Worm (Caenorhabditis elegans) whole organism, L3 larva: Measurements from ENCODE around the gene srx-117.

Source experiments
- aly-2 ChIP-seq: fragments of 150-350 bp; optimal IDR thresholded peaks from 2 replicates; lab custom pipeline; 2014; ENCODE audit warnings: missing biosample characterization, missing genetic modification characterization
- ama-1 ChIP-seq: fragments of 150-350 bp; optimal IDR thresholded peaks from 2 replicates; lab custom pipeline; 2018
- ceh-16 ChIP-seq: sonication (generic microtip); optimal IDR thresholded peaks from 2 replicates; lab custom pipeline; 2017; ENCODE audit warnings: missing biosample characterization, missing genetic modification characterization
- egl-27 ChIP-seq: sonication (generic microtip); optimal IDR thresholded peaks from 4 replicates; lab custom pipeline; 2017; ENCODE audit warnings: missing biosample characterization, missing genetic modification reagents, missing genetic modification characterization
- elt-2 ChIP-seq: sonication (generic microtip); optimal IDR thresholded peaks from 2 replicates; lab custom pipeline; 2016; ENCODE audit warnings: missing genetic modification reagents, mild to moderate bottlenecking, missing genetic modification characterization, missing compliant biosample characterization
- elt-3 ChIP-seq, 3 experiments: fragments of 150-350 bp in 1 of 3; sonication (generic microtip) in 2 of 3; optimal IDR thresholded peaks; 2 replicates in 2 of 3; 4 replicates in 1 of 3; lab custom pipeline; 2014 to 2017; ENCODE audit warnings: missing biosample characterization in 3 of 3, missing genetic modification characterization in 3 of 3
- lin-39 ChIP-seq: fragments of 150-350 bp; optimal IDR thresholded peaks from 2 replicates; lab custom pipeline; 2018; ENCODE audit warnings: missing biosample characterization, missing genetic modification reagents, missing genetic modification characterization
- mdl-1 ChIP-seq: fragments of 150-350 bp; optimal IDR thresholded peaks from 2 replicates; lab custom pipeline; 2014; ENCODE audit warnings: missing biosample characterization, missing genetic modification characterization
- nhr-67 ChIP-seq: fragments of 150-350 bp; optimal IDR thresholded peaks from 2 replicates; lab custom pipeline; 2014; ENCODE audit warnings: missing biosample characterization, missing genetic modification characterization
- nhr-76 ChIP-seq: fragments of 150-350 bp; sonication (generic microtip); optimal IDR thresholded peaks from 5 replicates; lab custom pipeline; 2014; ENCODE audit warnings: missing biosample characterization, missing genetic modification characterization
- sea-2 ChIP-seq: fragments of 150-350 bp; sonication (generic microtip); optimal IDR thresholded peaks from 4 replicates; lab custom pipeline; 2014; ENCODE audit warnings: missing biosample characterization, missing genetic modification reagents, missing genetic modification characterization
- snpc-4 ChIP-seq: fragments of 150-350 bp; optimal IDR thresholded peaks from 2 replicates; lab custom pipeline; 2014; ENCODE audit warnings: missing biosample characterization, missing genetic modification characterization
- unc-62 ChIP-seq: fragments of 150-350 bp; sonication (generic microtip); optimal IDR thresholded peaks from 4 replicates; lab custom pipeline; 2014; ENCODE audit warnings: missing biosample characterization, missing genetic modification reagents, missing genetic modification characterization

ce11 chrV:5614724-5615123, 29.5 kb upstream of the srx-117 start, which contains the start of gene M03E7.3:
- TF ChIP-seq egl-27 (tag; lab: Kevin White, UChicago) (no peak), mdl-1 (tag; lab: Kevin White, UChicago) (no peak), aly-2 (no peak), sea-2 (GFP tag; lab: Kevin White, UChicago) (no peak), lin-39 (tag; lab: Kevin White, UChicago) (no peak), unc-62 (no peak), ceh-16 (tag; lab: Kevin White, UChicago) (no peak), elt-3 (tag; optimal IDR thresholded peaks at IDR 0.05; lab: Kevin White, UChicago) (no peak), ama-1 (lab: Kevin White, UChicago) (no peak), elt-2 (tag; lab: Kevin White, UChicago) (no peak), nhr-76 (no peak), nhr-67 (tag; lab: Kevin White, UChicago) (no peak), snpc-4 (no peak)
